Worm (Caenorhabditis elegans) whole organism, young adult: ENCODE data around the gene bcl-11.

Source experiments
- C06A6.2 ChIP-seq: fragments of 200-800 bp; sonication (Bioruptor generic); conservative IDR thresholded peaks from 2 replicates; pipeline ENCODE4 v1.3.6; 2022; ENCODE audit warnings: missing genetic modification characterization, missing compliant biosample characterization
- F10E7.11 ChIP-seq: sonication (generic microtip); optimal IDR thresholded peaks from 2 replicates; lab custom pipeline; 2017; ENCODE audit warnings: mild to moderate bottlenecking, missing genetic modification characterization, moderate library complexity, missing compliant biosample characterization
- F23B12.7 ChIP-seq: sonication (generic microtip); optimal IDR thresholded peaks from 2 replicates; lab custom pipeline; 2017; ENCODE audit warnings: missing genetic modification characterization, mild to moderate bottlenecking, missing compliant biosample characterization, antibody characterized with exemption, moderate library complexity; ENCODE audit not compliant: insufficient read depth
- F37B4.10 ChIP-seq: fragments of 200-800 bp; sonication (Bioruptor generic); IDR thresholded peaks from 2 replicates; pipeline ENCODE4 v1.3.6; 2022; ENCODE audit warnings: missing genetic modification characterization, missing compliant biosample characterization
- F39B2.1 ChIP-seq: fragments of 200-800 bp; sonication (Bioruptor generic); IDR thresholded peaks from 2 replicates; pipeline ENCODE4 v1.3.6; 2022; ENCODE audit warnings: missing genetic modification reagents, missing genetic modification characterization, missing compliant biosample characterization
- K11D2.4 ChIP-seq: fragments of 200-800 bp; sonication (Bioruptor generic); IDR thresholded peaks from 2 replicates; pipeline ENCODE4 v1.3.6; 2022; ENCODE audit warnings: missing genetic modification reagents, missing genetic modification characterization, missing compliant biosample characterization
- Y53F4B.3 ChIP-seq: fragments of 200-800 bp; sonication (Bioruptor generic); IDR thresholded peaks from 2 replicates; pipeline ENCODE4 v1.3.6; 2022; ENCODE audit warnings: missing genetic modification reagents, missing genetic modification characterization, missing compliant biosample characterization
- Y53G8AR.9 ChIP-seq: fragments of 200-800 bp; sonication (Bioruptor generic); conservative IDR thresholded peaks from 2 replicates; pipeline ENCODE4 v1.3.6; 2022; ENCODE audit warnings: missing genetic modification reagents, missing genetic modification characterization, missing compliant biosample characterization
- Y56A3A.18 ChIP-seq: fragments of 200-800 bp; sonication (Bioruptor generic); IDR thresholded peaks from 2 replicates; pipeline ENCODE4 v1.3.6; 2022; ENCODE audit warnings: missing genetic modification reagents, missing genetic modification characterization, missing compliant biosample characterization
- ama-1 ChIP-seq, 3 experiments: fragments of 150-350 bp in 1 of 3; sonication (generic microtip) in 2 of 3; optimal IDR thresholded peaks; 2 replicates each; lab custom pipeline; 2014 to 2018; ENCODE audit warnings: missing biosample characterization in 2 of 3, missing genetic modification characterization in 2 of 3, missing genetic modification reagents in 2 of 3
- atf-7 ChIP-seq: sonication (generic microtip); optimal IDR thresholded peaks from 2 replicates; lab custom pipeline; 2017; ENCODE audit warnings: mild to moderate bottlenecking, missing genetic modification characterization, missing compliant biosample characterization
- athp-1 ChIP-seq: sonication (generic microtip); optimal IDR thresholded peaks from 2 replicates; lab custom pipeline; 2017; ENCODE audit warnings: mild to moderate bottlenecking, missing genetic modification characterization, missing compliant biosample characterization
- bed-1 ChIP-seq: fragments of 200-800 bp; sonication (Bioruptor generic); IDR thresholded peaks from 2 replicates; pipeline ENCODE4 v1.3.6; 2022; ENCODE audit warnings: missing genetic modification reagents, missing genetic modification characterization, missing compliant biosample characterization
- bed-2 ChIP-seq: fragments of 200-800 bp; sonication (Bioruptor generic); IDR thresholded peaks from 2 replicates; pipeline ENCODE4 v1.3.6; 2022; ENCODE audit warnings: missing genetic modification reagents, missing genetic modification characterization, missing compliant biosample characterization
- cebp-1 ChIP-seq, 2 experiments: fragments of 200-800 bp in 1 of 2; sonication (Bioruptor generic) in 1 of 2; sonication (generic microtip) in 1 of 2; IDR thresholded peaks in 1 of 2; optimal IDR thresholded peaks in 1 of 2; 2 replicates each; pipeline versions ENCODE4 v1.3.6 to Lab custom; 2017 to 2022; ENCODE audit warnings: missing compliant biosample characterization in 2 of 2, missing genetic modification characterization in 2 of 2, mild to moderate bottlenecking in 1 of 2, missing genetic modification reagents in 1 of 2, moderate library complexity in 1 of 2
- ceh-79 ChIP-seq: sonication (generic microtip); optimal IDR thresholded peaks from 2 replicates; lab custom pipeline; 2017; ENCODE audit warnings: mild to moderate bottlenecking, missing genetic modification characterization, missing compliant biosample characterization
- dpff-1 ChIP-seq: sonication (generic microtip); optimal IDR thresholded peaks from 2 replicates; lab custom pipeline; 2017; ENCODE audit warnings: mild to moderate bottlenecking, missing genetic modification characterization, missing compliant biosample characterization
- ekl-4 ChIP-seq: fragments of 200-800 bp; sonication (Bioruptor generic); IDR thresholded peaks from 2 replicates; pipeline ENCODE4 v1.3.6; 2022; ENCODE audit warnings: missing genetic modification reagents, missing genetic modification characterization, missing compliant biosample characterization
- ets-4 ChIP-seq: fragments of 200-800 bp; sonication (Bioruptor generic); optimal IDR thresholded peaks from 2 replicates; lab custom pipeline; 2018; ENCODE audit warnings: mild to moderate bottlenecking, missing genetic modification characterization, missing compliant biosample characterization
- hmg-1.2 ChIP-seq: fragments of 200-800 bp; sonication (Bioruptor generic); IDR thresholded peaks from 2 replicates; pipeline ENCODE4 v1.3.6; 2022; ENCODE audit warnings: missing genetic modification reagents, missing genetic modification characterization, missing compliant biosample characterization
- hsf-1 ChIP-seq: fragments of 200-800 bp; sonication (Bioruptor generic); IDR thresholded peaks from 2 replicates; pipeline ENCODE4 v1.3.6; 2022; ENCODE audit warnings: missing genetic modification reagents, missing genetic modification characterization, missing compliant biosample characterization
- lin-26 ChIP-seq: fragments of 200-800 bp; sonication (Bioruptor generic); IDR thresholded peaks from 2 replicates; pipeline ENCODE4 v1.3.6; 2022; ENCODE audit warnings: missing genetic modification reagents, missing genetic modification characterization, missing compliant biosample characterization
- lin-40 ChIP-seq: sonication (generic microtip); optimal IDR thresholded peaks from 2 replicates; lab custom pipeline; 2016; ENCODE audit warnings: missing genetic modification characterization, mild to moderate bottlenecking, missing compliant biosample characterization, missing genotype, missing genetic modification reagents
- lin-54 ChIP-seq: fragments of 200-800 bp; sonication (Bioruptor generic); optimal IDR thresholded peaks from 2 replicates; lab custom pipeline; 2018; ENCODE audit warnings: mild to moderate bottlenecking, missing genetic modification characterization, missing compliant biosample characterization
- lir-1 ChIP-seq: fragments of 200-800 bp; sonication (Bioruptor generic); conservative IDR thresholded peaks from 2 replicates; pipeline ENCODE4 v1.3.6; 2022; ENCODE audit warnings: missing genetic modification reagents, missing genetic modification characterization, missing compliant biosample characterization
- madf-10 ChIP-seq: sonication (generic microtip); optimal IDR thresholded peaks from 2 replicates; lab custom pipeline; 2016; ENCODE audit warnings: mild to moderate bottlenecking, missing genetic modification characterization, missing compliant biosample characterization
- madf-3 ChIP-seq: fragments of 200-800 bp; sonication (Bioruptor generic); IDR thresholded peaks from 2 replicates; pipeline ENCODE4 v1.3.6; 2022; ENCODE audit warnings: missing genetic modification reagents, missing genetic modification characterization, missing compliant biosample characterization
- mes-4 ChIP-seq: sonication (generic microtip); optimal IDR thresholded peaks from 2 replicates; lab custom pipeline; 2016; ENCODE audit warnings: missing genotype, missing genetic modification characterization, missing compliant biosample characterization
- nfya-2 ChIP-seq: fragments of 200-800 bp; sonication (Bioruptor generic); IDR thresholded peaks from 2 replicates; pipeline ENCODE4 v1.3.6; 2022; ENCODE audit warnings: missing genetic modification reagents, missing genetic modification characterization, missing compliant biosample characterization
- nfyb-1 ChIP-seq: fragments of 200-800 bp; sonication (Bioruptor generic); IDR thresholded peaks from 2 replicates; pipeline ENCODE4 v1.3.6; 2022; ENCODE audit warnings: missing genetic modification reagents, missing genetic modification characterization, missing compliant biosample characterization
- repo-1 ChIP-seq: sonication (generic microtip); optimal IDR thresholded peaks from 2 replicates; lab custom pipeline; 2017; ENCODE audit warnings: mild to moderate bottlenecking, missing genetic modification characterization, missing compliant biosample characterization
- rpc-1 ChIP-seq, 2 experiments: fragments of 150-350 bp in 1 of 2; sonication (generic microtip) in 1 of 2; optimal IDR thresholded peaks; 2 replicates each; lab custom pipeline; 2014 to 2018; ENCODE audit warnings: missing biosample characterization in 1 of 2, missing genetic modification characterization in 1 of 2, missing genetic modification reagents in 1 of 2, missing genotype in 1 of 2
- sdz-38 ChIP-seq: sonication (generic microtip); optimal IDR thresholded peaks from 2 replicates; lab custom pipeline; 2016; ENCODE audit warnings: missing genotype, missing genetic modification characterization, missing compliant biosample characterization
- somi-1 ChIP-seq: fragments of 200-800 bp; sonication (Bioruptor generic); optimal IDR thresholded peaks from 2 replicates; lab custom pipeline; 2018; ENCODE audit warnings: mild to moderate bottlenecking, missing genetic modification characterization, missing compliant biosample characterization
- unc-62 ChIP-seq: fragments of 150-350 bp; optimal IDR thresholded peaks from 2 replicates; lab custom pipeline; 2014; ENCODE audit warnings: missing biosample characterization, missing genetic modification reagents, missing genetic modification characterization
- zim-3 ChIP-seq: sonication (generic microtip); optimal IDR thresholded peaks from 2 replicates; lab custom pipeline; 2017; ENCODE audit warnings: mild to moderate bottlenecking, missing genetic modification characterization, moderate library complexity, missing compliant biosample characterization
- ztf-26 ChIP-seq: sonication (generic microtip); optimal IDR thresholded peaks from 2 replicates; lab custom pipeline; 2017; ENCODE audit warnings: missing genetic modification characterization, missing compliant biosample characterization
- ztf-3 ChIP-seq: fragments of 200-800 bp; sonication (Bioruptor generic); optimal IDR thresholded peaks from 2 replicates; lab custom pipeline; 2018; ENCODE audit warnings: mild to moderate bottlenecking, missing genetic modification characterization, missing compliant biosample characterization

The bcl-11 gene

ce11 chrV:6321280-6321679 lies 34.5 kb upstream of the bcl-11 start:
- TF ChIP-seq ceh-79 (no peak), Y53F4B.3 (no peak)

ce11 chrV:6321733-6322198 lies 34.1 kb upstream of the bcl-11 start, which contains the start of gene T28C12.15:
Gene T28C12.15 (minus strand): TSS chrV:6321783.
- no peak for TF ChIP-seq ztf-3
- no peak for TF ChIP-seq lin-40 (tag; lab: Kevin White, UChicago)
- TF ChIP-seq hsf-1 (GFP tag; lab: Robert Waterston, UW), result 0 out of 2 replicates have a peak, but pooled peaks have one; percentile 15
- no peak for TF ChIP-seq lin-26 (GFP tag; lab: Robert Waterston, UW)
- TF ChIP-seq, all 124 proteins: peak for 1

DNA sequence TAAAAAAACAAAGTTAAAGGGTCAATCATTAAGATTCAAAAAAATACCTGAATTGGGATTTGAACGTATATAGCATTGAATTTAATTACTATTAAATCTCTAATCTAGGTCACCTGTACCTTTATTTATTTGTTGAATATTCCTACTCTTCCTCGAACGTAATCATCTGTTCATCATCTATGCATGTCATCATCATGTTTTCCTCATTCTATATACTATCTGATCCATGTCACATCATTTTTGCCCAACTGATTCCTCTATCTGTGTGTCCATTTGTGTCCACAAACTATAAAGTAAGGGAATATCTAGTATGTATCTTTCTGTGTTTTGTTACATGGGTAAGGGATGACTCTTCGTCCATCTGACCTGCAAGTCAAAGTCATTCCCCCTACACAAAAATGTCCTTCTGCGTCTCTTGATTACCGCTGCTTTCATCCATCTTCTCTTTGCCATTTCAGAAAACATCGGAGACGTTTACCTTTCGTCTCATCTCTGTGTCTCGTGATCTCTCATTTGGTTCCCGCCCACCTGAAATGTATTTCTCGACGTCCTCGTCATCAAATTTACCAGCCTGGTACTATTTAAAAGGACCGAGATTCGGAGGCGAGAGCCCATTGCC lies 33.0 kb upstream of the bcl-11 start:
- no peak for TF ChIP-seq cebp-1 (GFP tag; IDR thresholded peaks at IDR 0.05; lab: Robert Waterston, UW)
- peak; percentile 3 for TF ChIP-seq cebp-1 (tag; optimal IDR thresholded peaks at IDR 0.05; lab: Kevin White, UChicago)
- no peak for TF ChIP-seq F10E7.11 (tag; lab: Kevin White, UChicago)

DNA sequence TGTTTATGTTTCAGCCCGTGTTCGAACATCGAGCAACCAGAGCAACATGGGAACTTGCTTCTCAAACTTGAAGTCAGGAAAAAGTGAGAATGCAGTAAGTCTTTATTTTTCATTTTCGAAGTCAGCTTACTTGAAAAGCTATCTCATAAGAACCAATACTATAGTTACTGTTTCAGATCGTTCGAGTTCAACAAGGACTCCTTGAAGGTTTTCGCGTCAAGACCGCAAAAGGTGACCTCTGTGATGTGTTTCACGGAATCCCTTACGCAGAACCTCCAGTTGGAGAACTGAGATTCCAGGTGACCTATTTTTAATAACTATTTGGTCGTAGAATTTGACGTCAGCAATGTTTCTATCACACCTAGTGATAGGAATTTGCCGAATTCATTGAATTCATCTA lies 32.2 kb upstream of the bcl-11 start:
- TF ChIP-seq F23B12.7 (tag; lab: Kevin White, UChicago) (no peak), madf-3 (0 out of 2 replicates have a peak, but pooled peaks have one; percentile 71), zim-3 (tag; lab: Kevin White, UChicago) (no peak), nfyb-1 (0 out of 2 replicates have a peak, but pooled peaks have one; percentile 38), bed-2 (GFP tag; lab: Robert Waterston, UW) (no peak), F39B2.1 (GFP tag; lab: Robert Waterston, UW) (no peak), sdz-38 (tag; lab: Kevin White, UChicago) (no peak), Y56A3A.18 (GFP tag; lab: Robert Waterston, UW) (0 out of 2 replicates have a peak, but pooled peaks have one; percentile 9), ets-4 (GFP tag; lab: Kevin White, UChicago) (no peak), mes-4 (tag; lab: Kevin White, UChicago) (no peak), lir-1 (GFP tag; lab: Robert Waterston, UW) (no peak), Y53F4B.3 (no peak), nfya-2 (no peak), rpc-1 (optimal IDR thresholded peaks at IDR 0.05; lab: Kevin White, UChicago) (no peak), rpc-1 (tag; optimal IDR thresholded peaks at IDR 0.05; lab: Kevin White, UChicago) (no peak)

DNA sequence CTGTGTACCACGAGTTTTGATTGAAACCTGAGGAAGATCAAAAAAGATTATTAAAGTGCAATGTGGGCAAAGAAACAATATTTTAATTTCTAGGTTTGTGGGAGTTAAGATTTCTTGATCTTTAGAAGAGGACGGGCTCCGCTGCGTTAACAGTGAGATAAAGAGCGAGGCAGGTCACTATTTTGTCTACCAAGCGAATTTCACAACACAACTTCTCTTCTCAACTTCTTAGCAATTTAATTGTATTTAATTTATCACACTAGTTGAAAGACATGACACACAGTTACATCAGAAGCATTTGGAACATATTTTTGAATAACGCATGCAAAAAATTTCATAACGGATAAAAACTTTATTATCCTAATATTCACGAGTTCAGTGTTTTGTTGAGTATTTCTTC lies 29.4 kb upstream of the bcl-11 start:
- TF ChIP-seq athp-1 (tag; lab: Kevin White, UChicago) (peak; percentile 24), ztf-3 (peak; percentile 50), somi-1 (GFP tag; lab: Kevin White, UChicago) (peak; percentile 71), atf-7 (tag; lab: Kevin White, UChicago) (peak; percentile 47), unc-62 (GFP tag; lab: Kevin White, UChicago) (no peak), K11D2.4 (peak; percentile 9; the same call in 1 of the 2 replicates), F10E7.11 (tag; lab: Kevin White, UChicago) (peak; percentile 29), ztf-26 (tag; lab: Kevin White, UChicago) (peak; percentile 66), C06A6.2 (GFP tag; lab: Robert Waterston, UW) (0 out of 2 replicates have a peak, but pooled peaks have one; percentile 25), repo-1 (tag; lab: Kevin White, UChicago) (peak; percentile 92), bed-1 (GFP tag; lab: Robert Waterston, UW) (0 out of 2 replicates have a peak, but pooled peaks have one; percentile 14), lin-26 (GFP tag; lab: Robert Waterston, UW) (peak; percentile 86), F37B4.10 (GFP tag; lab: Robert Waterston, UW) (no peak), madf-10 (tag; lab: Kevin White, UChicago) (no peak), hmg-1.2 (GFP tag; lab: Robert Waterston, UW) (peak; percentile 10; the same call in 1 of the 2 replicates), ama-1 (optimal IDR thresholded peaks at IDR 0.05; lab: Kevin White, UChicago) (peak; percentile 50), ama-1 (GFP tag; optimal IDR thresholded peaks at IDR 0.05; lab: Kevin White, UChicago) (no peak), Y53G8AR.9 (GFP tag; lab: Robert Waterston, UW) (peak; percentile 72; the same call in 1 of the 2 replicates), ekl-4 (peak; percentile 62; the same call in 1 of the 2 replicates), dpff-1 (tag; lab: Kevin White, UChicago) (peak; percentile 16), cebp-1 (GFP tag; IDR thresholded peaks at IDR 0.05; lab: Robert Waterston, UW) (0 out of 2 replicates have a peak, but pooled peaks have one; percentile 19), cebp-1 (tag; optimal IDR thresholded peaks at IDR 0.05; lab: Kevin White, UChicago) (peak; percentile 27), lin-54 (GFP tag; lab: Kevin White, UChicago) (no peak), F39B2.1 (GFP tag; lab: Robert Waterston, UW) (no peak)
